Worm (Caenorhabditis elegans): ENCODE results near the gene cct-7.
A peak's percentile ranks its signal among the peaks of the same experiment; 100 is the strongest.

Gene cct-7

ce11 chrV:1875497-1875988, 3.5 kb downstream of the cct-7 start (continued):
- TF ChIP-seq nhr-6 (tag; optimal IDR thresholded peaks at IDR 0.05) (no peak), php-3 (GFP tag; IDR thresholded peaks at IDR 0.05) (peak; percentile 44; the same call in 1 of the 2 replicates), unc-39 (tag; optimal IDR thresholded peaks at IDR 0.05) (no peak), nhr-77 (tag; optimal IDR thresholded peaks at IDR 0.05) (no peak), Y48G9A.11 (GFP tag; IDR thresholded peaks at IDR 0.05) (peak; percentile 62; the same call in 1 of the 2 replicates), dmd-6 (GFP tag; IDR thresholded peaks at IDR 0.05) (peak; percentile 23; the same call in 1 of the 2 replicates), spr-3 (GFP tag; optimal IDR thresholded peaks at IDR 0.05) (peak; percentile 30), T26A8.4 (GFP tag; IDR thresholded peaks at IDR 0.05) (peak; percentile 72), vab-7 (GFP tag; IDR thresholded peaks at IDR 0.05) (peak; percentile 58), hif-1 (tag; optimal IDR thresholded peaks at IDR 0.05) (peak in 1 of 2 experiments; percentile 41), daf-12 (tag; optimal IDR thresholded peaks at IDR 0.05) (no peak), lin-29 (GFP tag; IDR thresholded peaks at IDR 0.05) (no peak), zag-1 (tag; optimal IDR thresholded peaks at IDR 0.05) (no peak), ZK337.2 (GFP tag; IDR thresholded peaks at IDR 0.05) (no peak), ceh-82 (tag; optimal IDR thresholded peaks at IDR 0.05) (no peak), madf-9 (GFP tag; conservative IDR thresholded peaks at IDR 0.05) (0 out of 2 replicates have a peak, but pooled peaks have one; percentile 43), dmd-9 (GFP tag; IDR thresholded peaks at IDR 0.05) (0 out of 2 replicates have a peak, but pooled peaks have one; percentile 20), fos-1 (tag; optimal IDR thresholded peaks at IDR 0.05) (no peak), daf-19 (GFP tag; conservative IDR thresholded peaks at IDR 0.05) (no peak), hlh-30 (tag; optimal IDR thresholded peaks at IDR 0.05; ENCODE audit: insufficient read depth) (no peak), tra-1 (GFP tag; IDR thresholded peaks at IDR 0.05) (peak; percentile 51; the same call in 1 of the 2 replicates), nhr-237 (tag; optimal IDR thresholded peaks at IDR 0.05) (no peak), ceh-20 (GFP tag; IDR thresholded peaks at IDR 0.05) (no peak), dve-1 (tag; optimal IDR thresholded peaks at IDR 0.05; ENCODE audit: insufficient read depth) (peak; percentile 25), aha-1 (tag) (peak; percentile 82), egl-43 (GFP tag; IDR thresholded peaks at IDR 0.05) (peak; percentile 77), R02D3.7 (tag; optimal IDR thresholded peaks at IDR 0.05) (no peak), lin-38 (GFP tag; IDR thresholded peaks at IDR 0.05) (peak; percentile 82), gei-8 (GFP tag; optimal IDR thresholded peaks at IDR 0.05) (no peak), ama-1 (optimal IDR thresholded peaks at IDR 0.05) (peak; percentile 41), T20F7.1 (GFP tag; optimal IDR thresholded peaks at IDR 0.05) (peak; percentile 71), mep-1 (tag; optimal IDR thresholded peaks at IDR 0.05) (peak; percentile 34), F49E8.2 (tag; optimal IDR thresholded peaks at IDR 0.05; ENCODE audit: borderline replicate concordance) (no peak), nhr-102 (tag; optimal IDR thresholded peaks at IDR 0.05) (peak; percentile 48), madf-5 (GFP tag; IDR thresholded peaks at IDR 0.05) (no peak), snpc-4 (tag; optimal IDR thresholded peaks at IDR 0.05) (no peak), Y75B8A.6 (GFP tag; IDR thresholded peaks at IDR 0.05) (no peak), saeg-2 (GFP tag; IDR thresholded peaks at IDR 0.05) (no peak), sdz-12 (GFP tag; optimal IDR thresholded peaks at IDR 0.05) (no peak), ceh-32 (tag; optimal IDR thresholded peaks at IDR 0.05; ENCODE audit: poor library complexity) (no peak), nhr-48 (tag; optimal IDR thresholded peaks at IDR 0.05) (no peak), pha-4 (GFP tag; IDR thresholded peaks at IDR 0.05) (peak; percentile 69; the same call in 1 of the 2 replicates), pha-4 (tag; optimal IDR thresholded peaks at IDR 0.05) (no peak), dmd-8 (GFP tag; IDR thresholded peaks at IDR 0.05) (peak; percentile 64; the same call in 1 of the 2 replicates), ztf-7 (tag; optimal IDR thresholded peaks at IDR 0.05) (no peak), ztf-11 (tag; optimal IDR thresholded peaks at IDR 0.05) (no peak), Y105C5A.15 (GFP tag; IDR thresholded peaks at IDR 0.05) (peak; percentile 67; the same call in 1 of the 2 replicates), unc-62 (GFP tag; optimal IDR thresholded peaks at IDR 0.05 in 1 of 2) (no peak), unc-62 (tag; optimal IDR thresholded peaks at IDR 0.05) (no peak), mdt-29 (GFP tag; IDR thresholded peaks at IDR 0.05) (peak; percentile 61; the same call in 1 of the 2 replicates), arid-1 (GFP tag; conservative IDR thresholded peaks at IDR 0.05) (peak; percentile 62; the same call in 1 of the 2 replicates)
